Worm (Caenorhabditis elegans) whole organism, midembryonic: Measurements from ENCODE around the gene par-3.

ENCODE experiments used
- T22C8.4 ChIP-seq: fragments of 200-800 bp; sonication (Bioruptor generic); IDR thresholded peaks from 2 replicates; pipeline ENCODE4 v1.3.6; 2022; ENCODE audit warnings: missing genetic modification characterization, missing compliant biosample characterization
- flt-1 ChIP-seq: fragments of 200-800 bp; sonication (Bioruptor generic); IDR thresholded peaks from 2 replicates; pipeline ENCODE4 v1.3.6; 2022; ENCODE audit warnings: missing genetic modification characterization, missing compliant biosample characterization
- ref-1 ChIP-seq: fragments of 200-800 bp; sonication (Bioruptor generic); conservative IDR thresholded peaks from 2 replicates; pipeline ENCODE4 v1.3.6; 2022; ENCODE audit warnings: missing genetic modification reagents, missing genetic modification characterization, missing compliant biosample characterization
- ztf-23 ChIP-seq: fragments of 200-800 bp; sonication (Bioruptor generic); IDR thresholded peaks from 2 replicates; pipeline ENCODE4 v1.3.6; 2022; ENCODE audit warnings: missing genetic modification reagents, missing genetic modification characterization, missing compliant biosample characterization
- ztf-29 ChIP-seq: fragments of 200-800 bp; sonication (Bioruptor generic); IDR thresholded peaks from 2 replicates; pipeline ENCODE4 v1.3.6; 2022; ENCODE audit warnings: missing genetic modification reagents, missing genetic modification characterization, missing compliant biosample characterization

ce11 chrIII:5639893-5640292 lies 24.1 kb upstream of the par-3 start:
- no peak for TF ChIP-seq ztf-23 (GFP tag; lab: Robert Waterston, UW)
- TF ChIP-seq T22C8.4: no peak
- no peak for TF ChIP-seq ref-1 (GFP tag; lab: Robert Waterston, UW)
- TF ChIP-seq flt-1: no peak
- no peak for TF ChIP-seq ztf-29 (GFP tag; lab: Robert Waterston, UW)
